Fruit fly (Drosophila melanogaster) whole organism, prepupa: ENCODE results near the gene CG18649.

ENCODE experiments used
- CG11762 ChIP-seq: fragments of 200-800 bp; sonication (Bioruptor generic); optimal IDR thresholded peaks from 3 replicates; lab custom pipeline; 2016; ENCODE audit warnings: missing biosample characterization, missing genetic modification characterization; ENCODE audit not compliant: insufficient read depth
- CG15336 ChIP-seq: fragments of 200-800 bp; sonication (Bioruptor generic); IDR thresholded peaks from 2 replicates; pipeline ENCODE4 v1.3.6; 2022; ENCODE audit warnings: missing biosample characterization, missing genetic modification characterization
- Eip93F ChIP-seq: fragments of 200-800 bp; sonication (Bioruptor generic); optimal IDR thresholded peaks from 2 replicates; lab custom pipeline; 2016; ENCODE audit warnings: missing biosample characterization, mild to moderate bottlenecking, missing genetic modification characterization
- Gug ChIP-seq: fragments of 200-800 bp; sonication (Bioruptor generic); IDR thresholded peaks from 2 replicates; pipeline ENCODE4 v1.3.6; 2022; ENCODE audit warnings: missing biosample characterization, missing genetic modification characterization

dm6 chr3L:15045114-15045513 lies 8.8 kb downstream of the CG18649 start:
- no peak for TF ChIP-seq CG11762 (GFP tag; lab: Kevin White, UChicago)
- no peak for TF ChIP-seq Eip93F
- TF ChIP-seq CG15336 (GFP tag; lab: Robert Waterston, UW) = no peak
- no peak for TF ChIP-seq Gug
